Fruit fly (Drosophila melanogaster) whole organism, pupa: Measurements from ENCODE around the gene sowi.
A peak's percentile ranks its signal among the peaks of the same experiment; 100 is the strongest.

Experiments
- CG10348 ChIP-seq: fragments of 200-800 bp; sonication (Bioruptor generic); IDR thresholded peaks from 2 replicates; pipeline ENCODE4 v1.3.6; 2022; ENCODE audit warnings: missing biosample characterization, missing genetic modification characterization
- CG12605 ChIP-seq: fragments of 200-800 bp; sonication (Bioruptor generic); IDR thresholded peaks from 2 replicates; pipeline ENCODE4 v1.3.6; 2022; ENCODE audit warnings: missing biosample characterization, missing genetic modification characterization
- CG13204 ChIP-seq: fragments of 200-800 bp; sonication (Bioruptor generic); optimal IDR thresholded peaks from 2 replicates; lab custom pipeline; 2018; ENCODE audit warnings: missing biosample characterization, mild to moderate bottlenecking, missing genetic modification characterization, moderate library complexity
- CG14655 ChIP-seq: fragments of 200-800 bp; sonication (Bioruptor generic); optimal IDR thresholded peaks from 3 replicates; lab custom pipeline; 2017; ENCODE audit warnings: mild to moderate bottlenecking, missing biosample characterization, missing genetic modification reagents, missing genetic modification characterization
- CG15710 ChIP-seq: fragments of 200-800 bp; sonication (Bioruptor generic); optimal IDR thresholded peaks from 2 replicates; lab custom pipeline; 2018; ENCODE audit warnings: missing biosample characterization, mild to moderate bottlenecking, missing genetic modification characterization, moderate library complexity
- CG17806 ChIP-seq: fragments of 200-800 bp; sonication (Bioruptor generic); optimal IDR thresholded peaks from 2 replicates; lab custom pipeline; 2018; ENCODE audit warnings: missing biosample characterization, mild to moderate bottlenecking, missing genetic modification characterization, moderate library complexity
- CG32121 ChIP-seq: fragments of 200-800 bp; sonication (Bioruptor generic); IDR thresholded peaks from 2 replicates; pipeline ENCODE4 v1.3.6; 2022; ENCODE audit warnings: missing biosample characterization, missing genetic modification characterization
- CG34367 ChIP-seq: fragments of 200-800 bp; sonication (Bioruptor generic); optimal IDR thresholded peaks from 2 replicates; lab custom pipeline; 2018; ENCODE audit warnings: missing biosample characterization, mild to moderate bottlenecking, missing genetic modification characterization
- CG4496 ChIP-seq: fragments of 200-800 bp; sonication (Bioruptor generic); IDR thresholded peaks from 3 replicates; pipeline ENCODE4 v1.3.6; 2022; ENCODE audit warnings: missing biosample characterization, missing genetic modification characterization
- CG8159 ChIP-seq: fragments of 200-800 bp; sonication (Bioruptor generic); optimal IDR thresholded peaks from 3 replicates; lab custom pipeline; 2018; ENCODE audit warnings: missing biosample characterization, mild to moderate bottlenecking, missing genetic modification characterization, moderate library complexity
- CG8301 ChIP-seq: fragments of 200-800 bp; sonication (Bioruptor generic); optimal IDR thresholded peaks from 2 replicates; lab custom pipeline; 2018; ENCODE audit warnings: missing biosample characterization, mild to moderate bottlenecking, missing genetic modification characterization
- CG9948 ChIP-seq: fragments of 200-800 bp; sonication (Bioruptor generic); optimal IDR thresholded peaks from 2 replicates; lab custom pipeline; 2018; ENCODE audit warnings: missing biosample characterization, mild to moderate bottlenecking, missing genetic modification characterization, moderate library complexity
- D1 ChIP-seq: fragments of 200-800 bp; sonication (Bioruptor generic); optimal IDR thresholded peaks from 2 replicates; lab custom pipeline; 2018; ENCODE audit warnings: missing biosample characterization, mild to moderate bottlenecking, missing genetic modification characterization, moderate library complexity
- EcR ChIP-seq: fragments of 200-800 bp; sonication (Bioruptor generic); optimal IDR thresholded peaks from 3 replicates; lab custom pipeline; 2019; ENCODE audit warnings: missing biosample characterization, missing genetic modification characterization, mild to moderate bottlenecking, moderate library complexity, missing genetic modification reagents
- Ets98B ChIP-seq: fragments of 200-800 bp; sonication (Bioruptor generic); IDR thresholded peaks from 2 replicates; pipeline ENCODE4 v1.3.6; 2022; ENCODE audit warnings: missing biosample characterization, missing genetic modification characterization
- Pif1A ChIP-seq: fragments of 200-800 bp; sonication (Bioruptor generic); optimal IDR thresholded peaks from 3 replicates; lab custom pipeline; 2016; ENCODE audit warnings: missing biosample characterization, missing genetic modification characterization
- Pif1B ChIP-seq: fragments of 200-800 bp; sonication (Bioruptor generic); optimal IDR thresholded peaks from 3 replicates; lab custom pipeline; 2016; ENCODE audit warnings: missing biosample characterization, missing genetic modification characterization
- Snoo ChIP-seq: fragments of 200-800 bp; sonication (Bioruptor generic); optimal IDR thresholded peaks from 3 replicates; lab custom pipeline; 2017; ENCODE audit warnings: missing biosample characterization, mild to moderate bottlenecking, missing genetic modification characterization, inconsistent platforms
- fd96Ca ChIP-seq: fragments of 200-800 bp; sonication (Bioruptor generic); IDR thresholded peaks from 3 replicates; pipeline ENCODE4 v1.3.6; 2022; ENCODE audit warnings: missing biosample characterization, missing genetic modification characterization
- gl ChIP-seq: fragments of 200-800 bp; sonication (Bioruptor generic); optimal IDR thresholded peaks from 2 replicates; lab custom pipeline; 2018; ENCODE audit warnings: missing biosample characterization, mild to moderate bottlenecking, missing genetic modification characterization
- rn ChIP-seq: fragments of 200-800 bp; sonication (Bioruptor generic); IDR thresholded peaks from 2 replicates; pipeline ENCODE4 v1.3.6; 2022; ENCODE audit warnings: missing biosample characterization, missing genetic modification characterization

Gene sowi

DNA sequence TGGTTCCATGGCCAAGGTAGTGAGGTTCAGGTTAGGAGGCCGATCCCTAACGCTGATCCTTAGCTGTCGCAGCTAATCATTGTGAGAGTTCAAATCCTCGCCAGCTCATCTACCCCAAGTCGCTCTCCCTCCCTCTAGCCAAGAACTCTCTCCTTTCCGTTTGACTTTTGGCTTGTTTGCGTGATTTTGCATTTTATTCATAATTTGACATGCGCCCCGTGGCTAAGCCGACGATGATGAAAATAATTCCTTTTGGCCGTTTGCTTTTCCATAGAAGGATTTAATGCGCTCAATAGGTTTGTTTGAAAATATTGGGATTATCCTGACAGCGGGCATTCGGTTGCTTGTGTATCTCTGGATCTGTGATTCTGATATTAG lies 35.6 kb upstream of the sowi start:
- TF ChIP-seq fd96Ca (no peak), CG4496 (GFP tag; lab: Robert Waterston, UW) (no peak), rn (GFP tag; lab: Robert Waterston, UW) (no peak), CG15710 (no peak), CG8159 (tag; lab: Kevin White, UChicago) (no peak), Pif1A (GFP tag; lab: Kevin White, UChicago) (no peak), CG17806 (no peak), CG14655 (no peak), CG32121 (GFP tag; lab: Robert Waterston, UW) (no peak), Pif1B (GFP tag; lab: Kevin White, UChicago) (no peak), CG12605 (no peak), CG34367 (tag; lab: Kevin White, UChicago) (no peak)

DNA sequence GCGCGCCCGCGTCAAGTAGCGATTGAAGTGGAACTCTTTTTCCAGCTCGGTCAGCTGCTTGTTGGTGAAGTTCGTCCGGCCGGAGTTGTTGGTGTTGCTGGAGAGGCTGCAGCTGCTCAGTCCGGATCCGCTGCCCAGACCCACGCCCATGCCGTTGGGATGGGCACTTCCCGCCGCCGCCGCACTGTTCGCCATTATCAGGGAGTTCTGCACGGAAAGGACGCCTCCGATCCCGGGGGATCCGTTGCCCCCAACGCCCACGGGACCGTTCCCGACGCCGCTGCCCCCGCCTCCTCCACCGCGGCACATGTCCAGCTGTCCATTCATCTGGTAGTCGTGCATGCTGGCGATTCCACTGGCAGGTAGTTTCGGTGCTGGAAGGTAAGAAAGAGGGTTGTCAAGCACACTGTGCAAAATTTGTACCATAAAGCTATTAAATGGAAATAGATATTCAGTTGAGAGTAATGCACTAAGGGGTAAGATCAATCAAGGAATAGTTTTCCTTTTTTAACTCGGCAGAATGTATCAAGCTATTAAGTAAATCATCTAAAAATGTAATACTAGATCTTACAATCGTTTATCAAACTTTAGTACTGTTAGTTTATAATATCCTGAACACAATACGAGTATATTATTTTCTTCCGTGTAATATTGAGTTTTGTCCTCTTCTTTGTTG lies 35.1 kb upstream of the sowi start:
- TF ChIP-seq EcR (no peak), CG15710 (no peak), CG14655 (no peak), Pif1B (GFP tag; lab: Kevin White, UChicago) (no peak), CG17806 (no peak), Snoo (no peak), Pif1A (GFP tag; lab: Kevin White, UChicago) (no peak), CG13204 (no peak), fd96Ca (no peak; the same call in 2 of the 3 replicates), CG4496 (GFP tag; lab: Robert Waterston, UW) (no peak), CG34367 (tag; lab: Kevin White, UChicago) (no peak)

DNA sequence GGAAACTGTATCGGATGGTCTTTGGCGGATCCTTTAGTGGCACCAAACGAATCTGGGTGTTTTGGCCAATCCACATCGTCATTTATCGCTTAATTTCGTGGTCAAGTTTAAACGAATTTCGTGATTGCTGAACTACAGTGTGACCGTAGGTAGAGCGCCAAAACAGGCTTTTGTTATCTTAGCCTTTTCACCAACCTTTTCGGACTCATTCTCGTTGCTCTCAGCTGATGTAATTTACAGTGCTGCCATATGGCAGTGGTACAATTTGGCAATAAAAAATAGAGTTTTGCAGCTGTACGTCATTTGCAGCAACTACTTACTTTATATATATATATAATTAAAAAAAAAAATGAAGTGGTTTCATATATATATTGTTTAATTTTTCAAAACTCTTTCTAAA lies 32.2 kb upstream of the sowi start, which contains the start of gene agt:
agt (minus strand) TSS at position 160 of the 400 bp plus-strand sequence.
- TF ChIP-seq CG9948 (tag; lab: Kevin White, UChicago) = no peak
- no peak for TF ChIP-seq CG14655
- TF ChIP-seq CG4496 (GFP tag; lab: Robert Waterston, UW) = 0 out of 3 replicates have a peak, but pooled peaks have one; percentile 20
- no peak for TF ChIP-seq Snoo
- no peak for TF ChIP-seq gl

DNA sequence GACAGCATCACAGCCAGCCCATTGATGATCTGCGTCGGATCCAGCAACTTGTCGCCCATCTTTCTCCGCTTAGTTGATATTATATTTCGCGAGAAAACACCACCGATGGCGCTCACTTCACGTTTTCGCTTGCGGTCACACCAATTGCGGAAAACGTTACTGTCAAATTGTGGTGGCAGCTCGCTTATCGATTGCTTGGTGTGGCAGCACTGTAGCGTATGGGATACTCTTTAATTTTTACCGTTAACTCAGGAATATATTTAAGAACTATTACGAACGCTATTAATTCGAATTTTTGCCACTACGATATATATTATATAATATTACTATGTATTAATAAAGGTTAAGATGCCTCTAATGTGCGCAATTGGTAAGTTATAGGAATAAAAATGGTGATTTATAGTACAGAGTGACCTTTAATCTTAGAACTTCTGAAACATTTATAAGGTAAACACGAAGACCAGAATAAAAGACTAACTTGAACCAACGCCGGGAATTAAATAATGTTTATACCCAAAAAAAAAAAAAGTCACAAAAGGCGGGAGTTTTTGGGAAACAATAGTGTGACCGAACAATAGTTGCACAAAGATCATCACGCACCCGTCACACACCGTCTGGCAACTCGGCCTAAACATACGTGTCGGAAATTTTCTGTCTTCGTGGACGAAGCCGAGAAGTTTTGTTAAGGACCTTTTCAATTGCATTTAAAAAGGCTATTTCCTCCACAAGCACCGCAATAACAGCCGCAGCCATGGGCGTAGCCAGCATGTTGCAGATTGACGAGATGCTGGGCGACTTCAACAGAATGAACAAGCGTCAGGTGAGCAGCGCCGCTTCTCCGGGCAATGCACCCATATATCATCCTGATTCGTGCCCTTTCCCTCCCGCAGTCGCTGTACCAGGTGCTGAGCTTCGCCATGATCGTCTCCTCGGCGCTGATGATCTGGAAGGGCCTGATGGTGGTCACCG lies 29.9 kb upstream of the sowi start, which contains the start of the genes CG1307 and twr:
CG1307 (minus strand) TSS at position 165 of the 969 bp plus-strand sequence.
twr (plus strand) TSS at position 605 of the 969 bp plus-strand sequence.
- TF ChIP-seq CG8301 (tag; lab: Kevin White, UChicago) (no peak), CG13204 (no peak), Pif1B (GFP tag; lab: Kevin White, UChicago) (no peak), Snoo (no peak), D1 (tag; lab: Kevin White, UChicago) (no peak), CG9948 (tag; lab: Kevin White, UChicago) (peak; percentile 4), rn (GFP tag; lab: Robert Waterston, UW) (no peak), CG4496 (GFP tag; lab: Robert Waterston, UW) (0 out of 3 replicates have a peak, but pooled peaks have one; percentile 25), CG12605 (peak; percentile 50; the same call in 1 of the 2 replicates), CG10348 (GFP tag; lab: Robert Waterston, UW) (no peak), EcR (peak; percentile 84), CG34367 (tag; lab: Kevin White, UChicago) (no peak)

DNA sequence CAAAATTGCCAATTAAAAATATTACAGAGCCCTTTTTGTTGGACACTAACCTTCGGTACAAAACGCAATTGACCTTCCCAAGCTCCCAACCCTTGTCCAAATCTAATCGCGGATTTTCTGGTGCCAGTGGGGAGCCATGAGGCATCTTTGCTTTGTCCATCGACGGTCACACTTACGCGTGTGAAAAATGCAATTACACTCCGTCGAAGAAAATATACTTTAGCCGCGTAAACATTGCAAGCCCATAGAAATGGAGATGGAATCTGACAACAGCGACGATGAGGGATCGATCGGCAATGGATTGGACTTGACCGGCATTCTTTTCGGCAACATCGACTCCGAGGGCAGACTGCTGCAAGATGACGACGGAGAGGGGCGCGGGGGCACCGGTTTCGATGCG lies 19.0 kb upstream of the sowi start, which contains the start of gene Taf1:
Taf1 (plus strand) TSS at position 150 of the 400 bp plus-strand sequence.
- no peak for TF ChIP-seq CG17806

DNA sequence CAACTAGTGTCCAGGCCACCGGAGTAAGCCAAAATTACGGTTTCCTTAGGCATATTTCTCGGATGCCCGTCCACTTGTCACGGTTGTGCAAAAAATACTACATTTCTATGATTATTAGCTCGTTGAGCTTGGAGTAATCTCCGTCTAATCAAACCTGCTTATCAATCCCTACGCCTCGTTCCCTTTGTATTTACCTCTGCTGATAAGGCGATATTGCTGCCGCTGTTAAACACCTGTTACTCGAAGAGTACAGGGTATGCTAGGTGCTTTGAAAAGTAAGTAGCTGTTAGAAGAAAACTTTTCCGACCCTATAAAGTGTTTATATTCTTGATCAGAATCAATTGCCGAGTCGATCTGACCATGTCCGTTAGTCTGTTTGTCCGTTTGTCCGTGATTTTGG lies 16.6 kb upstream of the sowi start, which contains the start of gene Ass:
Ass (minus strand) TSS at position 101 of the 400 bp plus-strand sequence.
- TF ChIP-seq Ets98B = no peak
- TF ChIP-seq CG32121 (GFP tag; lab: Robert Waterston, UW) = no peak
- no peak for TF ChIP-seq CG15710
- no peak for TF ChIP-seq CG34367 (tag; lab: Kevin White, UChicago)
- no peak for TF ChIP-seq CG17806
- TF ChIP-seq D1 (tag; lab: Kevin White, UChicago) = no peak
- TF ChIP-seq CG12605 = no peak
- TF ChIP-seq Snoo = no peak
- no peak for TF ChIP-seq CG8159 (tag; lab: Kevin White, UChicago)
- TF ChIP-seq CG9948 (tag; lab: Kevin White, UChicago) = no peak
- TF ChIP-seq Pif1B (GFP tag; lab: Kevin White, UChicago) = no peak
- TF ChIP-seq CG13204 = no peak
- TF ChIP-seq fd96Ca = no peak
- no peak for TF ChIP-seq EcR
- no peak for TF ChIP-seq CG4496 (GFP tag; lab: Robert Waterston, UW)
